Fruit fly (Drosophila melanogaster): Measurements from ENCODE around the gene hoe2.

DNA sequence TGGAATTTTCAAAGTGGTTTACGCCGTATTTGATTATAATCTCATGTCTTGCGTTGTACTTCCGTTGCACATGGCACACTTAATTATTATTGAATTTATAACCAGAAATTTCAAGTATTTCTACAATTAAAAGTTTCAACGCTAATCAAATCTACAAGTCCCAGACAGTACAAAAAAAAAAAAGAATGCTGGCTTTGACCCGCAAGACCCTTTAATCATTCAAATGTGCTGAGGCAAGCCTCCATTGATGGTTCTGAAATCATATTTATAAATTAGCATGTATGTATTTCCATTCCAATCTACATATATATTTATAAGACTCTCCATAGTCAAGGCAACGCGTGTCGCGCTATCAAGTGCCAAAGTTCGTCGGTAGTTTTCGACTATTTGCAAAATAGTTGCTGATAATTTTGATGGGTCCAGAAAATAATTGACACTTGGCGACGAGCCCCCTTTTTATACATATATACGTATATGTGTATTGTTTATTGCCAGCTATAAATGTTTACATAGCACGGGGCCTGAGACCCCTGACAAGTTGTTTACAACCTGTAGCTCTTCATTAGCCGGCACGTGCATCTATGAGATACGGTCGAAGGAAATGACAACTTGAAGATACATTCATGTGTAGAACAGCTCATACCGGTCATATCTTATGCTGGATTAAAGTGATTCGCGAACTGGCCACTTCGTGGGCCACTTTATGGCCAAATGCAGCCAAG is 39.6 kb downstream of the hoe2 start:
- no peak for TF ChIP-seq toe (GFP tag; optimal IDR thresholded peaks at IDR 0.05)
- TF ChIP-seq CG7101 (tag; optimal IDR thresholded peaks at IDR 0.05), result no peak
